Worm (Caenorhabditis elegans) whole organism, early embryonic: ENCODE data around the gene ttll-12.

ENCODE experiments used
- B0310.2 ChIP-seq: sonication (generic microtip); optimal IDR thresholded peaks from 2 replicates; lab custom pipeline; 2016; ENCODE audit warnings: mild to moderate bottlenecking, missing genetic modification characterization, missing compliant biosample characterization
- aly-1 ChIP-seq: sonication (generic microtip); optimal IDR thresholded peaks from 2 replicates; lab custom pipeline; 2016; ENCODE audit warnings: missing genetic modification characterization, missing compliant biosample characterization
- ama-1 ChIP-seq: fragments of 150-350 bp; optimal IDR thresholded peaks from 2 replicates; lab custom pipeline; 2014
- ceh-13 ChIP-seq: fragments of 200-800 bp; sonication (Bioruptor generic); optimal IDR thresholded peaks from 2 replicates; lab custom pipeline; 2018; ENCODE audit warnings: mild to moderate bottlenecking, missing genetic modification characterization, missing compliant biosample characterization
- ceh-36 ChIP-seq: sonication (generic microtip); optimal IDR thresholded peaks from 2 replicates; lab custom pipeline; 2016; ENCODE audit warnings: missing genetic modification characterization, inconsistent platforms, missing compliant biosample characterization
- flt-1 ChIP-seq: fragments of 200-800 bp; sonication (Bioruptor generic); IDR thresholded peaks from 2 replicates; pipeline ENCODE4 v1.3.6; 2022; ENCODE audit warnings: missing genetic modification characterization, missing compliant biosample characterization
- hmbx-1 ChIP-seq: sonication (generic microtip); optimal IDR thresholded peaks from 2 replicates; lab custom pipeline; 2016; ENCODE audit warnings: mild to moderate bottlenecking, missing genetic modification characterization, missing compliant biosample characterization
- hmg-4 ChIP-seq: fragments of 200-800 bp; sonication (Bioruptor generic); optimal IDR thresholded peaks from 2 replicates; lab custom pipeline; 2018; ENCODE audit warnings: mild to moderate bottlenecking, missing genetic modification characterization, missing compliant biosample characterization
- hnd-1 ChIP-seq: sonication (generic microtip); optimal IDR thresholded peaks from 2 replicates; lab custom pipeline; 2016; ENCODE audit warnings: missing genetic modification characterization, missing compliant biosample characterization
- pes-1 ChIP-seq: fragments of 200-800 bp; sonication (Bioruptor generic); IDR thresholded peaks from 2 replicates; pipeline ENCODE4 v1.3.6; 2022; ENCODE audit warnings: missing genetic modification reagents, missing genetic modification characterization, missing compliant biosample characterization
- scrt-1 ChIP-seq: fragments of 200-800 bp; sonication (Bioruptor generic); IDR thresholded peaks from 2 replicates; pipeline ENCODE4 v1.3.6; 2022; ENCODE audit warnings: missing genetic modification characterization, missing compliant biosample characterization
- sea-1 ChIP-seq: fragments of 200-800 bp; sonication (Bioruptor generic); conservative IDR thresholded peaks from 2 replicates; pipeline ENCODE4 v1.3.6; 2022; ENCODE audit warnings: missing genetic modification characterization, missing compliant biosample characterization
- tbx-37 ChIP-seq: fragments of 200-800 bp; sonication (Bioruptor generic); conservative IDR thresholded peaks from 2 replicates; pipeline ENCODE4 v1.3.6; 2022; ENCODE audit warnings: missing genetic modification reagents, missing genetic modification characterization, missing compliant biosample characterization
- tra-4 ChIP-seq: sonication (generic microtip); optimal IDR thresholded peaks from 2 replicates; lab custom pipeline; 2017; ENCODE audit warnings: missing genetic modification characterization, missing compliant biosample characterization

ce11 chrII:9304849-9305248, 33.9 kb upstream of the ttll-12 start:
- TF ChIP-seq sea-1 (GFP tag; lab: Robert Waterston, UW) (no peak), hmg-4 (no peak), ama-1 (no peak), hnd-1 (tag; lab: Kevin White, UChicago) (no peak), ceh-36 (no peak), pes-1 (GFP tag; lab: Robert Waterston, UW) (no peak), flt-1 (GFP tag; lab: Robert Waterston, UW) (no peak), tbx-37 (GFP tag; lab: Robert Waterston, UW) (no peak), B0310.2 (no peak), aly-1 (no peak), scrt-1 (GFP tag; lab: Robert Waterston, UW) (no peak), hmbx-1 (tag; lab: Kevin White, UChicago) (no peak), tra-4 (tag; lab: Kevin White, UChicago) (no peak), ceh-13 (GFP tag; lab: Kevin White, UChicago) (no peak)
